Worm (Caenorhabditis elegans): ENCODE results near the gene F16B4.6.

DNA sequence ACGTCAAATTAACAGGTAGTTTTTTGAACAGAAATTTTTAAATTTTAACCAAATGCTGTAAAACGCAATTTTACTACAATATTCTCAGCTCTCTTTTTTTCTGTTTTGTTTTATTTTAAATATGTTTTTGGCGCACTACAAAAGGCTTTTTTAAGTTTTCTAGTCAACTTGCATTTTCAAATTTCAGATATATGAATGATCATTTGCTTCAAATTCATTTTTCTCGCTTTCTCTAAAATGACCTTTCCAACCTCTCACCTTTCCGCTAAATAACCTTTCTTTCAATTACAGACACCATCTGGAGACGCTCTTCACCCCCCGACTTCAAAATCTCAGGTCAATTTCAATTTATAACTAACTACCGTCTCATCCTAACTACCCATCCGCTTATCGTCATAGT lies 20.2 kb upstream of the F16B4.6 start, which contains the start of gene cdc-25.2:
- no peak for TF ChIP-seq nhr-43 (tag; optimal IDR thresholded peaks at IDR 0.05; ENCODE audit: poor library complexity, severe bottlenecking)
- TF ChIP-seq egl-27 (tag; optimal IDR thresholded peaks at IDR 0.05) = no peak
- TF ChIP-seq fos-1 (tag; optimal IDR thresholded peaks at IDR 0.05) = no peak
- TF ChIP-seq ceh-9 (tag; optimal IDR thresholded peaks at IDR 0.05) = no peak
- no peak for TF ChIP-seq nfya-1 (tag; optimal IDR thresholded peaks at IDR 0.05; ENCODE audit: insufficient read depth)
- TF ChIP-seq jun-1 (tag; optimal IDR thresholded peaks at IDR 0.05) = no peak
- no peak for TF ChIP-seq nhr-76 (tag; optimal IDR thresholded peaks at IDR 0.05)
- TF ChIP-seq nhr-12 (tag; optimal IDR thresholded peaks at IDR 0.05) = no peak
- no peak for TF ChIP-seq elt-2 (tag; optimal IDR thresholded peaks at IDR 0.05)

Measured in whole organism, L3 larva.